Worm (Caenorhabditis elegans) whole organism, L4 larva: ENCODE results near the gene F36D4.5.

ENCODE experiments used
- cey-2 ChIP-seq: sonication (generic microtip); optimal IDR thresholded peaks from 3 replicates; lab custom pipeline; 2017; ENCODE audit warnings: missing genetic modification characterization, mild to moderate bottlenecking, missing compliant biosample characterization, antibody characterized with exemption, borderline replicate concordance; ENCODE audit not compliant: insufficient read depth
- daf-12 ChIP-seq: fragments of 150-350 bp; optimal IDR thresholded peaks from 2 replicates; lab custom pipeline; 2014; ENCODE audit warnings: missing biosample characterization, missing genetic modification reagents, missing genetic modification characterization
- fos-1 ChIP-seq: fragments of 150-350 bp; optimal IDR thresholded peaks from 2 replicates; lab custom pipeline; 2014; ENCODE audit warnings: missing biosample characterization, missing genetic modification characterization
- lin-13 ChIP-seq: fragments of 150-350 bp; optimal IDR thresholded peaks from 2 replicates; lab custom pipeline; 2014; ENCODE audit warnings: missing biosample characterization, missing genetic modification reagents, missing genetic modification characterization
- mdl-1 ChIP-seq, 2 experiments: fragments of 150-350 bp in 1 of 2; sonication (generic microtip) in 1 of 2; optimal IDR thresholded peaks; 2 replicates each; lab custom pipeline; 2014 to 2017; ENCODE audit warnings: missing biosample characterization in 2 of 2, missing genetic modification characterization in 2 of 2
- nhr-25 ChIP-seq: sonication (generic microtip); optimal IDR thresholded peaks from 2 replicates; lab custom pipeline; 2017; ENCODE audit warnings: missing genetic modification characterization, mild to moderate bottlenecking, missing compliant biosample characterization, antibody characterized with exemption, moderate library complexity, borderline replicate concordance; ENCODE audit not compliant: insufficient read depth
- nhr-77 ChIP-seq: fragments of 150-350 bp; optimal IDR thresholded peaks from 2 replicates; lab custom pipeline; 2014; ENCODE audit warnings: missing biosample characterization, missing genetic modification characterization
- snpc-4 ChIP-seq: fragments of 150-350 bp; optimal IDR thresholded peaks from 2 replicates; lab custom pipeline; 2014; ENCODE audit warnings: missing biosample characterization, missing genetic modification characterization
- unc-62 ChIP-seq, 3 experiments: fragments of 150-350 bp in 1 of 3; sonication (generic microtip); optimal IDR thresholded peaks in 2 of 3; peaks in 1 of 3; 1 replicate in 1 of 3; 2 replicates in 2 of 3; lab custom pipeline; 2014 to 2017; ENCODE audit warnings: missing biosample characterization in 3 of 3, missing genetic modification characterization in 3 of 3, missing genetic modification reagents in 3 of 3, missing genotype in 1 of 3
- ztf-11 ChIP-seq: fragments of 150-350 bp; optimal IDR thresholded peaks from 2 replicates; lab custom pipeline; 2014; ENCODE audit warnings: missing biosample characterization, missing genetic modification characterization

DNA sequence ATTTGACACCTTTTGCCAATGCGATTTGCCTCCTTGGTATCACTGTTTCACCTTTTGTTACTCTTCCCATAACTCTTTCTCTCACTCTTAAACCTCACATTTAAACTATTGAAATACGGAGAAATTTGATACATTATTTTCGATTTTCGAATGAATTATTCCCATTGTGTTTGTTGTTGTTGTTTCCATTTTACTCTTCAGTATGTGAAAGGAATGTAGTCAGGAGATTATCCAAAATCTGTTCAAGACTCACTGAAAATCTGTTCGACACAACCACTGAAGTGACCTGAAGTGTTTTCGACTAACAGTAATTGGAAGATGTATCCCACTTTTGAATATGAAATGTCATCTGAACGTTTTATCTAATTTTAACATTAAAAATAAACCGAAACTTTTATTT lies 15.4 kb upstream of the F36D4.5 start:
- no peak for TF ChIP-seq cey-2 (tag; lab: Kevin White, UChicago)
- TF ChIP-seq unc-62 (GFP tag; optimal IDR thresholded peaks at IDR 0.05 in 1 of 2; lab: Kevin White, UChicago), result no peak
- no peak for TF ChIP-seq unc-62 (tag; optimal IDR thresholded peaks at IDR 0.05; lab: Kevin White, UChicago)
- TF ChIP-seq snpc-4 (tag; lab: Kevin White, UChicago), result no peak
- TF ChIP-seq nhr-77, result no peak
- TF ChIP-seq ztf-11 (tag; lab: Kevin White, UChicago), result no peak
- TF ChIP-seq daf-12, result no peak
- no peak for TF ChIP-seq mdl-1 (tag; optimal IDR thresholded peaks at IDR 0.05; lab: Kevin White, UChicago)
- no peak for TF ChIP-seq lin-13 (GFP tag; lab: Kevin White, UChicago)
- no peak for TF ChIP-seq fos-1 (tag; lab: Kevin White, UChicago)
- no peak for TF ChIP-seq nhr-25
